Worm (Caenorhabditis elegans) whole organism, L3 larva: ENCODE data around the gene inpp-4B.

Experiments used
- R02D3.7 ChIP-seq: fragments of 150-350 bp; optimal IDR thresholded peaks from 2 replicates; lab custom pipeline; 2014; ENCODE audit warnings: missing biosample characterization, missing genetic modification characterization
- ZK546.5 ChIP-seq: sonication (generic microtip); optimal IDR thresholded peaks from 2 replicates; lab custom pipeline; 2017; ENCODE audit warnings: missing biosample characterization, missing genetic modification characterization
- aly-2 ChIP-seq: fragments of 150-350 bp; optimal IDR thresholded peaks from 2 replicates; lab custom pipeline; 2014; ENCODE audit warnings: missing biosample characterization, missing genetic modification characterization
- ceh-28 ChIP-seq: fragments of 150-350 bp; optimal IDR thresholded peaks from 2 replicates; lab custom pipeline; 2014; ENCODE audit warnings: missing biosample characterization, missing genetic modification reagents, missing genetic modification characterization
- ceh-82 ChIP-seq: fragments of 150-350 bp; optimal IDR thresholded peaks from 2 replicates; lab custom pipeline; 2014; ENCODE audit warnings: missing biosample characterization, missing genetic modification characterization
- ceh-9 ChIP-seq: sonication (generic microtip); optimal IDR thresholded peaks from 2 replicates; lab custom pipeline; 2018; ENCODE audit warnings: missing biosample characterization, missing genetic modification characterization
- daf-12 ChIP-seq: fragments of 150-350 bp; optimal IDR thresholded peaks from 2 replicates; lab custom pipeline; 2014; ENCODE audit warnings: missing biosample characterization, missing genetic modification reagents, missing genetic modification characterization
- egl-27 ChIP-seq: sonication (generic microtip); optimal IDR thresholded peaks from 4 replicates; lab custom pipeline; 2017; ENCODE audit warnings: missing biosample characterization, missing genetic modification reagents, missing genetic modification characterization
- egl-5 ChIP-seq: fragments of 150-350 bp; optimal IDR thresholded peaks from 2 replicates; lab custom pipeline; 2017; ENCODE audit warnings: missing biosample characterization, missing genetic modification reagents, missing genetic modification characterization, inconsistent platforms
- elt-1 ChIP-seq: fragments of 150-350 bp; optimal IDR thresholded peaks from 2 replicates; lab custom pipeline; 2014; ENCODE audit warnings: missing biosample characterization, missing genetic modification characterization
- elt-2 ChIP-seq: sonication (generic microtip); optimal IDR thresholded peaks from 2 replicates; lab custom pipeline; 2016; ENCODE audit warnings: missing genetic modification reagents, mild to moderate bottlenecking, missing genetic modification characterization, missing compliant biosample characterization
- elt-3 ChIP-seq, 3 experiments: fragments of 150-350 bp in 1 of 3; sonication (generic microtip) in 2 of 3; optimal IDR thresholded peaks; 2 replicates in 2 of 3; 4 replicates in 1 of 3; lab custom pipeline; 2014 to 2017; ENCODE audit warnings: missing biosample characterization in 3 of 3, missing genetic modification characterization in 3 of 3
- eor-1 ChIP-seq, 2 experiments: fragments of 150-350 bp; optimal IDR thresholded peaks; 2 replicates each; lab custom pipeline; 2014 to 2018; ENCODE audit warnings: missing biosample characterization in 2 of 2, missing genetic modification characterization in 2 of 2
- fkh-10 ChIP-seq: sonication (generic microtip); optimal IDR thresholded peaks from 2 replicates; lab custom pipeline; 2017; ENCODE audit warnings: missing biosample characterization, missing genetic modification reagents, missing genetic modification characterization
- fkh-2 ChIP-seq: fragments of 150-350 bp; optimal IDR thresholded peaks from 2 replicates; lab custom pipeline; 2014; ENCODE audit warnings: missing biosample characterization, missing genetic modification reagents, missing genetic modification characterization
- fos-1 ChIP-seq: fragments of 150-350 bp; optimal IDR thresholded peaks from 2 replicates; lab custom pipeline; 2014; ENCODE audit warnings: missing biosample characterization, missing genetic modification characterization
- hmg-11 ChIP-seq: sonication (generic microtip); optimal IDR thresholded peaks from 2 replicates; lab custom pipeline; 2016; ENCODE audit warnings: missing genetic modification characterization, missing compliant biosample characterization
- jun-1 ChIP-seq: fragments of 150-350 bp; optimal IDR thresholded peaks from 2 replicates; lab custom pipeline; 2014; ENCODE audit warnings: missing biosample characterization, missing genetic modification reagents, missing genetic modification characterization
- lin-15B ChIP-seq: fragments of 150-350 bp; optimal IDR thresholded peaks from 2 replicates; lab custom pipeline; 2014; ENCODE audit warnings: missing biosample characterization, missing genetic modification characterization
- lin-39 ChIP-seq: fragments of 150-350 bp; optimal IDR thresholded peaks from 2 replicates; lab custom pipeline; 2018; ENCODE audit warnings: missing biosample characterization, missing genetic modification reagents, missing genetic modification characterization
- lsy-12 ChIP-seq: sonication (generic microtip); optimal IDR thresholded peaks from 2 replicates; lab custom pipeline; 2016; ENCODE audit warnings: mild to moderate bottlenecking, missing genetic modification characterization, missing compliant biosample characterization
- mdl-1 ChIP-seq: fragments of 150-350 bp; optimal IDR thresholded peaks from 2 replicates; lab custom pipeline; 2014; ENCODE audit warnings: missing biosample characterization, missing genetic modification characterization
- mml-1 ChIP-seq: fragments of 150-350 bp; sonication (generic microtip); optimal IDR thresholded peaks from 3 replicates; lab custom pipeline; 2014; ENCODE audit warnings: missing biosample characterization, missing genetic modification characterization
- nfya-1 ChIP-seq: sonication (generic microtip); optimal IDR thresholded peaks from 2 replicates; lab custom pipeline; 2017; ENCODE audit warnings: missing genetic modification characterization, mild to moderate bottlenecking, missing compliant biosample characterization, antibody characterized with exemption, moderate library complexity; ENCODE audit not compliant: insufficient read depth
- nhr-11 ChIP-seq: fragments of 150-350 bp; optimal IDR thresholded peaks from 2 replicates; lab custom pipeline; 2014; ENCODE audit warnings: missing biosample characterization, missing genetic modification characterization
- nhr-12 ChIP-seq: fragments of 150-350 bp; optimal IDR thresholded peaks from 2 replicates; lab custom pipeline; 2014; ENCODE audit warnings: missing biosample characterization, missing genetic modification characterization
- nhr-23 ChIP-seq: fragments of 150-350 bp; optimal IDR thresholded peaks from 2 replicates; lab custom pipeline; 2014; ENCODE audit warnings: missing biosample characterization, missing genetic modification reagents, missing genetic modification characterization
- nhr-237 ChIP-seq: fragments of 150-350 bp; optimal IDR thresholded peaks from 2 replicates; lab custom pipeline; 2014; ENCODE audit warnings: missing biosample characterization, missing genetic modification characterization
- nhr-25 ChIP-seq: sonication (generic microtip); optimal IDR thresholded peaks from 2 replicates; lab custom pipeline; 2017; ENCODE audit warnings: missing biosample characterization, missing genetic modification characterization
- nhr-28 ChIP-seq: fragments of 150-350 bp; optimal IDR thresholded peaks from 2 replicates; lab custom pipeline; 2014; ENCODE audit warnings: missing biosample characterization, missing genetic modification characterization
- nhr-43 ChIP-seq: sonication (generic microtip); optimal IDR thresholded peaks from 2 replicates; lab custom pipeline; 2016; ENCODE audit warnings: mild to moderate bottlenecking, missing genetic modification characterization, missing compliant biosample characterization; ENCODE audit not compliant: poor library complexity, severe bottlenecking
- nhr-67 ChIP-seq: fragments of 150-350 bp; optimal IDR thresholded peaks from 2 replicates; lab custom pipeline; 2014; ENCODE audit warnings: missing biosample characterization, missing genetic modification characterization
- nhr-76 ChIP-seq: fragments of 150-350 bp; sonication (generic microtip); optimal IDR thresholded peaks from 5 replicates; lab custom pipeline; 2014; ENCODE audit warnings: missing biosample characterization, missing genetic modification characterization
- nhr-77 ChIP-seq: fragments of 150-350 bp; optimal IDR thresholded peaks from 2 replicates; lab custom pipeline; 2014; ENCODE audit warnings: missing biosample characterization, missing genetic modification characterization
- pha-4 ChIP-seq: fragments of 150-350 bp; optimal IDR thresholded peaks from 2 replicates; lab custom pipeline; 2014; ENCODE audit warnings: missing biosample characterization, missing genetic modification reagents, missing genetic modification characterization
- pqm-1 ChIP-seq: fragments of 150-350 bp; optimal IDR thresholded peaks from 2 replicates; lab custom pipeline; 2017; ENCODE audit warnings: missing biosample characterization, missing genetic modification characterization, inconsistent platforms
- skn-1 ChIP-seq: fragments of 150-350 bp; optimal IDR thresholded peaks from 2 replicates; lab custom pipeline; 2014; ENCODE audit warnings: missing biosample characterization, missing genetic modification characterization
- snpc-4 ChIP-seq: fragments of 150-350 bp; optimal IDR thresholded peaks from 2 replicates; lab custom pipeline; 2014; ENCODE audit warnings: missing biosample characterization, missing genetic modification characterization
- tbx-2 ChIP-seq: sonication (generic microtip); optimal IDR thresholded peaks from 2 replicates; lab custom pipeline; 2016; ENCODE audit warnings: mild to moderate bottlenecking, missing genetic modification characterization, missing compliant biosample characterization
- unc-39 ChIP-seq: sonication (generic microtip); optimal IDR thresholded peaks from 4 replicates; lab custom pipeline; 2017; ENCODE audit warnings: missing biosample characterization, missing genetic modification characterization
- unc-62 ChIP-seq: fragments of 150-350 bp; sonication (generic microtip); optimal IDR thresholded peaks from 4 replicates; lab custom pipeline; 2014; ENCODE audit warnings: missing biosample characterization, missing genetic modification reagents, missing genetic modification characterization
- zag-1 ChIP-seq: fragments of 150-350 bp; optimal IDR thresholded peaks from 2 replicates; lab custom pipeline; 2014; ENCODE audit warnings: missing biosample characterization, missing genetic modification characterization
- ztf-11 ChIP-seq: fragments of 150-350 bp; optimal IDR thresholded peaks from 2 replicates; lab custom pipeline; 2014; ENCODE audit warnings: missing biosample characterization, missing genetic modification characterization
- ztf-4 ChIP-seq: fragments of 150-350 bp; optimal IDR thresholded peaks from 2 replicates; lab custom pipeline; 2014; ENCODE audit warnings: missing biosample characterization, missing genetic modification characterization

Gene inpp-4B

ce11 chrIII:10278826-10279225 lies 12.1 kb upstream of the inpp-4B start, which contains the start of gene pad-2:
pad-2 (plus strand) TSS chrIII:10279126.
- TF ChIP-seq ceh-28 (tag; lab: Kevin White, UChicago) (no peak), daf-12 (tag; lab: Kevin White, UChicago) (no peak), snpc-4 (tag; lab: Kevin White, UChicago) (no peak), hmg-11 (no peak), lin-39 (tag; lab: Kevin White, UChicago) (no peak), mdl-1 (tag; lab: Kevin White, UChicago) (no peak), mml-1 (tag; lab: Kevin White, UChicago) (no peak), R02D3.7 (tag; lab: Kevin White, UChicago) (no peak), ztf-4 (no peak), ZK546.5 (no peak)

DNA sequence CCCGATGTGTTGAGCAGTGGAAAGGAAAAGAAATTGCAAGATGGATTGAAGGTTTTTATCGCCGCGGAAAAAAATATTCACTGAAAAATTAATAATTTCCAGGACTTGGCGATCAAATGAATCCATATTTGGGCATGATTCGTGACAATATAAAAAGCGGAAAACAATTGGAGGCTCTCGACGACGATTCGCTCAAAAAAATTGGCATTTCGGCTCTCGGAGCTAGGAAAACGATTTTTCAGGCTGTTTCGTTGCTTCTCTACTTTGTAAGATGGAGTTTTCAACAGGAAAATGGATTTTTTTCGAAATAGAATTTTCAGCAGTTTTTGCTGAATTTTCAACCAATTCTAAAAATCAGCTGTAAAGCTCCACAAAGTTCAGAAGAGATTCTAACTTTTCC lies 5.1 kb upstream of the inpp-4B start:
- TF ChIP-seq fos-1 (no peak), egl-27 (tag; lab: Kevin White, UChicago) (no peak)

DNA sequence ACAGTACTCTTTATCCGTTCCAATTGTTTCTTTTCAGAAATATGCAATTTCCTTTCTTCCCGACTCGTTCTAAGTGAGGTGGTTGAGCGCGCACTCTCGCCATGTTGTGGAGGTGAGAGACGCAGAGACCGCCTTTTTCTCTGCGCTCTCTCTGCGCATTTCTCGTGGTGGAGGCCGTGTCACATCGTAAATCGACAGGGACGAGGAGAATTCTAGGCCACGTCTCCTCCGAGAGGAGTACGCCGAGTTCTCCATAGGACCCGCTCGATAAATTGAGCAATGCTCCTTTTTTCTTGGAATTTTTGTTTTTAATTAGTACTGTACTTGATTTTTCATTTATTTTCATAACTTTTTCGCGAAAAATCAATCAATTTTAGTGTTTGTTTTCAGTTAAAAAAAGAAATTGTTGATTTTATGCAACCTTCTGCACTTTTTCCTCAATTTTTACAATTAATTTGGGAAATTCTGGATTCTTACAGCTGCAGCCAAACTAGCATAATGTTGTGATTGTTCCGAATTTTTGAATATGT lies 4.2 kb upstream of the inpp-4B start, which contains the start of gene cnk-1:
TSS of gene cnk-1 (plus strand) at position 480 of the 530 bp plus-strand sequence.
- no peak for TF ChIP-seq nhr-12
- TF ChIP-seq fkh-10, result no peak
- TF ChIP-seq aly-2, result no peak
- TF ChIP-seq pha-4, result peak; percentile 46
- TF ChIP-seq nhr-43, result peak; percentile 92
- no peak for TF ChIP-seq nhr-28 (tag; lab: Kevin White, UChicago)
- TF ChIP-seq elt-3 (tag; optimal IDR thresholded peaks at IDR 0.05; lab: Kevin White, UChicago), result no peak
- peak; percentile 22 for TF ChIP-seq skn-1 (tag; lab: Kevin White, UChicago)
- no peak for TF ChIP-seq elt-1 (tag; lab: Kevin White, UChicago)
- no peak for TF ChIP-seq nhr-67 (tag; lab: Kevin White, UChicago)
- no peak for TF ChIP-seq ceh-9
- no peak for TF ChIP-seq nhr-11
- no peak for TF ChIP-seq mdl-1 (tag; lab: Kevin White, UChicago)
- no peak for TF ChIP-seq fos-1
- no peak for TF ChIP-seq nhr-77
- no peak for TF ChIP-seq jun-1 (tag; lab: Kevin White, UChicago)
- TF ChIP-seq R02D3.7 (tag; lab: Kevin White, UChicago), result peak; percentile 89
- TF ChIP-seq pqm-1 (tag; lab: Kevin White, UChicago), result no peak
- TF ChIP-seq fkh-2 (tag; lab: Kevin White, UChicago), result no peak
- no peak for TF ChIP-seq ZK546.5
- peak; percentile 56 for TF ChIP-seq tbx-2 (tag; lab: Kevin White, UChicago)
- TF ChIP-seq eor-1 (tag; optimal IDR thresholded peaks at IDR 0.05; lab: Kevin White, UChicago), result no peak
- TF ChIP-seq unc-39 (tag; lab: Kevin White, UChicago), result no peak
- peak; percentile 64 for TF ChIP-seq lin-39 (tag; lab: Kevin White, UChicago)
- peak; percentile 57 for TF ChIP-seq lsy-12 (tag; lab: Kevin White, UChicago)
- no peak for TF ChIP-seq ztf-11 (tag; lab: Kevin White, UChicago)
- peak; percentile 91 for TF ChIP-seq lin-15B (tag; lab: Kevin White, UChicago)
- peak; percentile 14 for TF ChIP-seq nhr-25 (tag; lab: Kevin White, UChicago)
- no peak for TF ChIP-seq nhr-237 (tag; lab: Kevin White, UChicago)
- peak; percentile 37 for TF ChIP-seq hmg-11
- TF ChIP-seq nfya-1, result peak; percentile 60
- TF ChIP-seq daf-12 (tag; lab: Kevin White, UChicago), result no peak
- TF ChIP-seq elt-2 (tag; lab: Kevin White, UChicago), result peak; percentile 38
- TF ChIP-seq zag-1, result no peak
- TF ChIP-seq egl-5 (tag; lab: Kevin White, UChicago), result no peak
- no peak for TF ChIP-seq egl-27 (tag; lab: Kevin White, UChicago)
- TF ChIP-seq nhr-23 (tag; lab: Kevin White, UChicago), result peak; percentile 65
- TF ChIP-seq unc-62 (GFP tag; lab: Kevin White, UChicago), result no peak
- TF ChIP-seq ceh-82 (tag; lab: Kevin White, UChicago), result no peak
- no peak for TF ChIP-seq nhr-76
